Fruit fly (Drosophila melanogaster): ENCODE results near the gene TTLL1B.
A peak's percentile ranks its signal among the peaks of the same experiment; 100 is the strongest.

TTLL1B gene

DNA sequence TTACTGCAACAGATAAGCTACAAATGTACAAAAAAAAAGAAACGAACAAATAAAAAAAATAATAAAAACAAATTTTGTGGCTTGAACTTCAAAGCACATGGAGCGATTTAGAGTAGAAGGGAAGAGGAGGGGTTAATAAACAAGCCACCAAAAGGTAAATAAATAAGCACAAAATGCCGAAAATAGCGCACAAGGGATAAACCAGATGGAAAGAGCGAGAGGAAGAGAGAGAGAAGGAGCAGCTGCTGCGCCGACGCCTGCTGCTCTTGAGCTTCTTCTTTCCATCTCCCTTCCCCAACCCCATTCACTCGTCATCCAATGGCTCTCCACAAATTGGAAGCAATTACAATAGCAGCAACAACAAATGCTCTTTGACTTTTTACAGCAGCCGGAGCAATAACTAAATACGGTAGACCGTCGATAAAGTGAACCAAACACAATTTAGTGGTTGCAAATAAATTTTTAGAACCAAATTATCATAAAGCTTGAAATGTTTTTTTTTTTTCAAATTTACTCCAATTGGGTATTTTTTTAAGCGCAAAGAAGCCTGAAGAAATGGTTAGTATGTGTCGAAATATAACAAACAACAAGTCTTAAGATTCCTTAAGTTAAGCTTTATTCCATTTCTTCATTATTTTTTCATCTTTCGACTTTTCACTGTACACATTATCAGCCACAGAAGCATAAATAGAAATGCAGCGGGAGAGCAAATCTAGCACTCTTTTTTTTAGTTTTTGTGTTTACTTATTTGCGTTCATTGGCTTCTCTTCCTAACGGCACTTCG, 23.5 kb upstream of the TTLL1B start (continued):
- TF ChIP-seq Stat92E (GFP tag; optimal IDR thresholded peaks at IDR 0.05) (peak in 1 of 3 experiments; percentile 67), wdn (GFP tag; IDR thresholded peaks at IDR 0.05) (peak; percentile 29; the same call in 1 of the 2 replicates), gem (tag; optimal IDR thresholded peaks at IDR 0.05) (peak; percentile 90), CrebB (tag; optimal IDR thresholded peaks at IDR 0.05) (peak; percentile 61), Opbp (GFP tag; IDR thresholded peaks at IDR 0.05; ENCODE audit: partially characterized antibody) (no peak), dm (GFP tag; optimal IDR thresholded peaks at IDR 0.05) (peak; percentile 61), chn (GFP tag; optimal IDR thresholded peaks at IDR 0.05) (peak; percentile 88), CG13123 (GFP tag; optimal IDR thresholded peaks at IDR 0.05) (peak; percentile 64), CG17359 (tag; optimal IDR thresholded peaks at IDR 0.05) (peak; percentile 91), tio (GFP tag; optimal IDR thresholded peaks at IDR 0.05) (peak; percentile 92), CG2678 (tag; optimal IDR thresholded peaks at IDR 0.05) (peak; percentile 95), Hsf (GFP tag; optimal IDR thresholded peaks at IDR 0.05) (peak; percentile 92), CG43689 (GFP tag; IDR thresholded peaks at IDR 0.05) (peak; percentile 74), dpn (GFP tag; optimal IDR thresholded peaks at IDR 0.05) (peak; percentile 90 to 91), Myb (GFP tag; optimal IDR thresholded peaks at IDR 0.05) (peak; percentile 74), NfI (GFP tag; optimal IDR thresholded peaks at IDR 0.05) (peak; percentile 91), run (tag; optimal IDR thresholded peaks at IDR 0.05) (peak; percentile 34), grau (tag; optimal IDR thresholded peaks at IDR 0.05) (peak; percentile 98), HmgZ (tag; optimal IDR thresholded peaks at IDR 0.05) (peak; percentile 83), CG10654 (GFP tag; optimal IDR thresholded peaks at IDR 0.05) (peak; percentile 82), CG14710 (tag; optimal IDR thresholded peaks at IDR 0.05) (peak; percentile 89), CG17568 (GFP tag; optimal IDR thresholded peaks at IDR 0.05) (peak; percentile 39), CG4707 (GFP tag; optimal IDR thresholded peaks at IDR 0.05) (peak; percentile 47), CG9797 (GFP tag; optimal IDR thresholded peaks at IDR 0.05) (no peak), crc (GFP tag; optimal IDR thresholded peaks at IDR 0.05) (peak; percentile 86), CG18619 (GFP tag; optimal IDR thresholded peaks at IDR 0.05) (peak; percentile 84), GATAe (GFP tag; conservative IDR thresholded peaks at IDR 0.05) (peak; percentile 56; the same call in 1 of the 2 replicates), Atf6 (GFP tag; IDR thresholded peaks at IDR 0.05) (peak; percentile 86), CG13296 (GFP tag; optimal IDR thresholded peaks at IDR 0.05) (peak; percentile 82), CG14860 (GFP tag; IDR thresholded peaks at IDR 0.05; ENCODE audit: partially characterized antibody) (no peak), CG2712 (tag; optimal IDR thresholded peaks at IDR 0.05) (peak; percentile 87), Hey (tag; optimal IDR thresholded peaks at IDR 0.05) (no peak), oc (tag; optimal IDR thresholded peaks at IDR 0.05) (peak; percentile 80), dan (GFP tag; IDR thresholded peaks at IDR 0.05) (peak; percentile 45; the same call in 1 of the 2 replicates), fd3F (GFP tag; optimal IDR thresholded peaks at IDR 0.05) (peak; percentile 86), zfh2 (GFP tag; optimal IDR thresholded peaks at IDR 0.05) (peak; percentile 80), CG7928 (GFP tag; optimal IDR thresholded peaks at IDR 0.05) (peak; percentile 60), CG3281 (GFP tag; optimal IDR thresholded peaks at IDR 0.05) (peak; percentile 89), Optix (GFP tag; IDR thresholded peaks at IDR 0.05) (peak; percentile 58; the same call in 1 of the 3 replicates), schlank (tag; optimal IDR thresholded peaks at IDR 0.05) (peak; percentile 28), eve (GFP tag; optimal IDR thresholded peaks at IDR 0.05) (peak in 1 of 2 experiments; percentile 95), sim (GFP tag; IDR thresholded peaks at IDR 0.05) (0 out of 2 replicates have a peak, but pooled peaks have one; percentile 47), Tbp (GFP tag; optimal IDR thresholded peaks at IDR 0.05) (no peak), CG12219 (GFP tag; optimal IDR thresholded peaks at IDR 0.05) (peak; percentile 80), NK7.1 (GFP tag; optimal IDR thresholded peaks at IDR 0.05) (peak; percentile 86), CG12236 (GFP tag; optimal IDR thresholded peaks at IDR 0.05) (peak; percentile 83), CG11093 (GFP tag; IDR thresholded peaks at IDR 0.05) (peak; percentile 85), corto (GFP tag; optimal IDR thresholded peaks at IDR 0.05) (no peak)

Data from whole organism, embryonic.